Worm (Caenorhabditis elegans) whole organism, L4 larva: ENCODE data around the gene spe-49.

Experiments
- F26F4.8 ChIP-seq: fragments of 200-800 bp; sonication (Bioruptor generic); conservative IDR thresholded peaks from 2 replicates; pipeline ENCODE4 v1.3.6; 2022; ENCODE audit warnings: missing genetic modification characterization, missing compliant biosample characterization
- Y75B8A.6 ChIP-seq: fragments of 200-800 bp; sonication (Bioruptor generic); IDR thresholded peaks from 2 replicates; pipeline ENCODE4 v1.3.6; 2022; ENCODE audit warnings: missing genetic modification reagents, missing genetic modification characterization, missing compliant biosample characterization
- ZK337.2 ChIP-seq: fragments of 200-800 bp; sonication (Bioruptor generic); IDR thresholded peaks from 2 replicates; pipeline ENCODE4 v1.3.6; 2022; ENCODE audit warnings: missing genetic modification reagents, missing genetic modification characterization, missing compliant biosample characterization
- aha-1 ChIP-seq: fragments of 150-350 bp; peaks from one replicate; lab custom pipeline; 2014; ENCODE audit warnings: missing biosample characterization, missing genetic modification characterization
- ceh-20 ChIP-seq: fragments of 200-800 bp; sonication (Bioruptor generic); IDR thresholded peaks from 2 replicates; pipeline ENCODE4 v1.3.6; 2022; ENCODE audit warnings: missing genetic modification reagents, missing genetic modification characterization, missing compliant biosample characterization
- ceh-62 ChIP-seq: sonication (generic microtip); optimal IDR thresholded peaks from 2 replicates; lab custom pipeline; 2017; ENCODE audit warnings: missing biosample characterization, missing genetic modification characterization
- ctbp-1 ChIP-seq: fragments of 200-800 bp; sonication (Bioruptor generic); IDR thresholded peaks from 2 replicates; pipeline ENCODE4 v1.3.6; 2022; ENCODE audit warnings: missing genetic modification reagents, missing genetic modification characterization, missing compliant biosample characterization
- daf-16 ChIP-seq, 3 experiments: sonication (generic microtip); optimal IDR thresholded peaks; 2 replicates each; lab custom pipeline; 2016 to 2017; ENCODE audit warnings: missing genetic modification characterization in 3 of 3, missing genetic modification reagents in 3 of 3, mild to moderate bottlenecking in 2 of 3, missing compliant biosample characterization in 2 of 3, missing biosample characterization in 1 of 3, moderate library complexity in 1 of 3
- dmd-6 ChIP-seq: fragments of 200-800 bp; sonication (Bioruptor generic); IDR thresholded peaks from 2 replicates; pipeline ENCODE4 v1.3.6; 2022; ENCODE audit warnings: missing genetic modification reagents, missing genetic modification characterization, missing compliant biosample characterization
- dmd-8 ChIP-seq: fragments of 200-800 bp; sonication (Bioruptor generic); IDR thresholded peaks from 2 replicates; pipeline ENCODE4 v1.3.6; 2022; ENCODE audit warnings: missing genetic modification characterization, missing compliant biosample characterization
- dve-1 ChIP-seq: sonication (generic microtip); optimal IDR thresholded peaks from 2 replicates; lab custom pipeline; 2017; ENCODE audit warnings: antibody characterized with exemption, mild to moderate bottlenecking, missing genetic modification characterization, missing compliant biosample characterization; ENCODE audit not compliant: insufficient read depth
- fos-1 ChIP-seq: fragments of 150-350 bp; optimal IDR thresholded peaks from 2 replicates; lab custom pipeline; 2014; ENCODE audit warnings: missing biosample characterization, missing genetic modification characterization
- gei-8 ChIP-seq: fragments of 200-800 bp; sonication (Bioruptor generic); optimal IDR thresholded peaks from 2 replicates; lab custom pipeline; 2018; ENCODE audit warnings: mild to moderate bottlenecking, missing genetic modification characterization, missing compliant biosample characterization
- hlh-11 ChIP-seq: fragments of 200-800 bp; sonication (Bioruptor generic); optimal IDR thresholded peaks from 2 replicates; lab custom pipeline; 2018; ENCODE audit warnings: mild to moderate bottlenecking, missing genetic modification characterization, missing compliant biosample characterization
- hlh-30 ChIP-seq: sonication (generic microtip); optimal IDR thresholded peaks from 2 replicates; lab custom pipeline; 2017; ENCODE audit warnings: antibody characterized with exemption, mild to moderate bottlenecking, missing genetic modification characterization, missing compliant biosample characterization; ENCODE audit not compliant: insufficient read depth
- lin-1 ChIP-seq: fragments of 200-800 bp; sonication (Bioruptor generic); IDR thresholded peaks from 2 replicates; pipeline ENCODE4 v1.3.6; 2022; ENCODE audit warnings: missing genetic modification reagents, missing genetic modification characterization, missing compliant biosample characterization
- lin-39 ChIP-seq: fragments of 150-350 bp; optimal IDR thresholded peaks from 2 replicates; lab custom pipeline; 2014; ENCODE audit warnings: missing biosample characterization, missing genetic modification reagents, missing genetic modification characterization
- mdl-1 ChIP-seq, 2 experiments: fragments of 150-350 bp in 1 of 2; sonication (generic microtip) in 1 of 2; optimal IDR thresholded peaks; 2 replicates each; lab custom pipeline; 2014 to 2017; ENCODE audit warnings: missing biosample characterization in 2 of 2, missing genetic modification characterization in 2 of 2
- mdt-29 ChIP-seq: fragments of 200-800 bp; sonication (Bioruptor generic); IDR thresholded peaks from 2 replicates; pipeline ENCODE4 v1.3.6; 2022; ENCODE audit warnings: missing genetic modification reagents, missing genetic modification characterization, missing compliant biosample characterization
- mep-1 ChIP-seq: fragments of 150-350 bp; sonication (generic microtip); optimal IDR thresholded peaks from 3 replicates; lab custom pipeline; 2014; ENCODE audit warnings: missing biosample characterization, missing genetic modification characterization
- mes-2 ChIP-seq: sonication (generic microtip); optimal IDR thresholded peaks from 2 replicates; lab custom pipeline; 2016; ENCODE audit warnings: missing genotype, mild to moderate bottlenecking, missing genetic modification characterization, missing compliant biosample characterization; ENCODE audit not compliant: poor library complexity, severe bottlenecking
- mxl-2 ChIP-seq: fragments of 200-800 bp; sonication (Bioruptor generic); conservative IDR thresholded peaks from 2 replicates; pipeline ENCODE4 v1.3.6; 2022; ENCODE audit warnings: missing genetic modification reagents, missing genetic modification characterization, missing compliant biosample characterization
- nhr-10 ChIP-seq: fragments of 150-350 bp; optimal IDR thresholded peaks from 2 replicates; lab custom pipeline; 2014; ENCODE audit warnings: missing biosample characterization, missing genetic modification characterization
- nhr-102 ChIP-seq: sonication (generic microtip); optimal IDR thresholded peaks from 2 replicates; lab custom pipeline; 2016; ENCODE audit warnings: mild to moderate bottlenecking, missing genetic modification characterization, moderate library complexity, missing compliant biosample characterization
- nhr-237 ChIP-seq: sonication (generic microtip); optimal IDR thresholded peaks from 2 replicates; lab custom pipeline; 2017; ENCODE audit warnings: missing biosample characterization, missing genetic modification characterization
- nhr-25 ChIP-seq: sonication (generic microtip); optimal IDR thresholded peaks from 2 replicates; lab custom pipeline; 2017; ENCODE audit warnings: missing genetic modification characterization, mild to moderate bottlenecking, missing compliant biosample characterization, antibody characterized with exemption, moderate library complexity, borderline replicate concordance; ENCODE audit not compliant: insufficient read depth
- nhr-28 ChIP-seq: fragments of 150-350 bp; optimal IDR thresholded peaks from 2 replicates; lab custom pipeline; 2014; ENCODE audit warnings: missing biosample characterization, missing genetic modification characterization
- nhr-48 ChIP-seq: sonication (generic microtip); optimal IDR thresholded peaks from 2 replicates; lab custom pipeline; 2016; ENCODE audit warnings: mild to moderate bottlenecking, missing genetic modification characterization, missing compliant biosample characterization
- nhr-6 ChIP-seq: fragments of 150-350 bp; optimal IDR thresholded peaks from 2 replicates; lab custom pipeline; 2014; ENCODE audit warnings: missing biosample characterization, missing genetic modification characterization
- nhr-76 ChIP-seq: fragments of 150-350 bp; optimal IDR thresholded peaks from 2 replicates; lab custom pipeline; 2014; ENCODE audit warnings: missing biosample characterization, missing genetic modification characterization
- nhr-77 ChIP-seq: fragments of 150-350 bp; optimal IDR thresholded peaks from 2 replicates; lab custom pipeline; 2014; ENCODE audit warnings: missing biosample characterization, missing genetic modification characterization
- php-3 ChIP-seq: fragments of 200-800 bp; sonication (Bioruptor generic); IDR thresholded peaks from 2 replicates; pipeline ENCODE4 v1.3.6; 2022; ENCODE audit warnings: missing genetic modification reagents, missing genetic modification characterization, missing compliant biosample characterization
- pqm-1 ChIP-seq: sonication (generic microtip); optimal IDR thresholded peaks from 2 replicates; lab custom pipeline; 2017; ENCODE audit warnings: missing biosample characterization, missing genetic modification characterization
- saeg-2 ChIP-seq: fragments of 200-800 bp; sonication (Bioruptor generic); IDR thresholded peaks from 2 replicates; pipeline ENCODE4 v1.3.6; 2022; ENCODE audit warnings: missing genetic modification reagents, missing genetic modification characterization, missing compliant biosample characterization
- sdz-12 ChIP-seq: fragments of 200-800 bp; sonication (Bioruptor generic); optimal IDR thresholded peaks from 2 replicates; lab custom pipeline; 2018; ENCODE audit warnings: mild to moderate bottlenecking, missing genetic modification characterization, missing compliant biosample characterization
- skn-1 ChIP-seq: fragments of 150-350 bp; optimal IDR thresholded peaks from 2 replicates; lab custom pipeline; 2014; ENCODE audit warnings: missing biosample characterization, missing genetic modification characterization
- spr-1 ChIP-seq: sonication (generic microtip); optimal IDR thresholded peaks from 2 replicates; lab custom pipeline; 2016; ENCODE audit warnings: mild to moderate bottlenecking, missing genetic modification characterization, missing compliant biosample characterization
- spr-3 ChIP-seq: fragments of 200-800 bp; sonication (Bioruptor generic); optimal IDR thresholded peaks from 2 replicates; lab custom pipeline; 2018; ENCODE audit warnings: mild to moderate bottlenecking, missing genetic modification characterization, missing compliant biosample characterization
- tra-1 ChIP-seq: fragments of 200-800 bp; sonication (Bioruptor generic); IDR thresholded peaks from 2 replicates; pipeline ENCODE4 v1.3.6; 2022; ENCODE audit warnings: missing genetic modification reagents, missing genetic modification characterization, missing compliant biosample characterization
- unc-62 ChIP-seq, 3 experiments: fragments of 150-350 bp in 1 of 3; sonication (generic microtip); optimal IDR thresholded peaks in 2 of 3; peaks in 1 of 3; 1 replicate in 1 of 3; 2 replicates in 2 of 3; lab custom pipeline; 2014 to 2017; ENCODE audit warnings: missing biosample characterization in 3 of 3, missing genetic modification characterization in 3 of 3, missing genetic modification reagents in 3 of 3, missing genotype in 1 of 3

spe-49 gene

DNA sequence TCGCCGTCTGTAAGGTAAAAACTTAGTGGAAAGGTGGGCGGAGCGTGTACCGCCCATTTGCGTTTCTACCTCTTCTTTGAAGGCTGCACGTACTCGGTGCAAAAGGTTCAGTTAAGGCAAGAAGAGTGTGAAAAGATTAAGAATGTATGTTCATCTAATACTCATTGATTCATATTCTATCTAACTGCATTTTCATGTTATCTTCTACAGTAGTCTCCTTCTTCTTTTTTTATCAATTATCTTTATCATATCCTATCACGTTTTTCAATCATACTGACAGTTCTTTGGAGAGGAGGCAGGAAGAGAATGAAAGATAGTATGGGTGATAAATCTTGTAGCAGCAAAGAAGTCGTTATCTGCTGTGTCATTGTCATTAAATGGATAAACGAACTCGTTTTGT is 33.8 kb upstream of the spe-49 start (continued):
- TF ChIP-seq hlh-11 (tag; lab: Kevin White, UChicago) (peak; percentile 88), nhr-25 (tag; lab: Kevin White, UChicago) (peak; percentile 65), mes-2 (peak; percentile 39), nhr-102 (tag; lab: Kevin White, UChicago) (peak; percentile 4), F26F4.8 (GFP tag; lab: Robert Waterston, UW) (no peak), nhr-10 (tag; lab: Kevin White, UChicago) (peak; percentile 29), hlh-30 (tag; lab: Kevin White, UChicago) (peak; percentile 67), spr-3 (GFP tag; lab: Kevin White, UChicago) (no peak), dmd-8 (GFP tag; lab: Robert Waterston, UW) (no peak), nhr-48 (peak; percentile 99), nhr-6 (tag; lab: Kevin White, UChicago) (no peak), nhr-237 (tag; lab: Kevin White, UChicago) (no peak), mxl-2 (GFP tag; lab: Robert Waterston, UW) (no peak), pqm-1 (no peak), ctbp-1 (GFP tag; lab: Robert Waterston, UW) (no peak), ceh-20 (peak; percentile 71), unc-62 (GFP tag; optimal IDR thresholded peaks at IDR 0.05 in 1 of 2; lab: Kevin White, UChicago) (peak in 1 of 2 experiments; percentile 98), unc-62 (tag; optimal IDR thresholded peaks at IDR 0.05; lab: Kevin White, UChicago) (no peak), sdz-12 (no peak), ZK337.2 (GFP tag; lab: Robert Waterston, UW) (no peak), spr-1 (peak; percentile 20), mep-1 (tag; lab: Kevin White, UChicago) (peak; percentile 33), fos-1 (tag; lab: Kevin White, UChicago) (no peak), mdt-29 (GFP tag; lab: Robert Waterston, UW) (no peak), tra-1 (peak; percentile 41; the same call in 1 of the 2 replicates)

DNA sequence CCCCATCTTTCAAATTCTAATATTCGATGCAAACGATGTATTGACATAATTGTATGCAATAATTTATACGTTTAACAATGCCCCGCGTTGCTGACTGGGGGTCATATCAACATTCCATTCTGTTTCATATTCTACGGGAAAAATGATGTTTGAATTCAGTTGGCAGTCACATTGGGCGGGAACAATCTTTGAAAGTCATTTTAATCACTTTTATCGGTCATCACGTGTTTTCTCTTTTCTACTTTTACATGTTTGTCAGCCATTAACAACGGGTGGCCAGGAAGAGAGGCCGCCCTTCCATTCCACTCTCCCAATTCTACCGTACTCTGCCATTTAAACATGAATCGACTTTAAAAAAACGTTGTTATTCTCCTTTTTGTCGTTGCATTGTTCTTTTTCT is 32.4 kb upstream of the spe-49 start:
- TF ChIP-seq nhr-48: peak; percentile 8
- TF ChIP-seq nhr-237 (tag; lab: Kevin White, UChicago): no peak
- TF ChIP-seq nhr-28 (tag; lab: Kevin White, UChicago): peak; percentile 50
- peak; percentile 64 for TF ChIP-seq hlh-30 (tag; lab: Kevin White, UChicago)
- TF ChIP-seq daf-16 (GFP tag; optimal IDR thresholded peaks at IDR 0.05; lab: Kevin White, UChicago): no peak
- peak; percentile 53 for TF ChIP-seq daf-16 (tag; optimal IDR thresholded peaks at IDR 0.05; lab: Kevin White, UChicago)
- peak in 1 of 2 experiments; percentile 16 for TF ChIP-seq mdl-1 (tag; optimal IDR thresholded peaks at IDR 0.05; lab: Kevin White, UChicago)
- no peak for TF ChIP-seq ceh-20
- peak; percentile 42 for TF ChIP-seq hlh-11 (tag; lab: Kevin White, UChicago)
- TF ChIP-seq dve-1 (tag; lab: Kevin White, UChicago): peak; percentile 10
- no peak for TF ChIP-seq ctbp-1 (GFP tag; lab: Robert Waterston, UW)
- peak; percentile 19; the same call in 1 of the 2 replicates for TF ChIP-seq dmd-6 (GFP tag; lab: Robert Waterston, UW)
- no peak for TF ChIP-seq saeg-2 (GFP tag; lab: Robert Waterston, UW)

DNA sequence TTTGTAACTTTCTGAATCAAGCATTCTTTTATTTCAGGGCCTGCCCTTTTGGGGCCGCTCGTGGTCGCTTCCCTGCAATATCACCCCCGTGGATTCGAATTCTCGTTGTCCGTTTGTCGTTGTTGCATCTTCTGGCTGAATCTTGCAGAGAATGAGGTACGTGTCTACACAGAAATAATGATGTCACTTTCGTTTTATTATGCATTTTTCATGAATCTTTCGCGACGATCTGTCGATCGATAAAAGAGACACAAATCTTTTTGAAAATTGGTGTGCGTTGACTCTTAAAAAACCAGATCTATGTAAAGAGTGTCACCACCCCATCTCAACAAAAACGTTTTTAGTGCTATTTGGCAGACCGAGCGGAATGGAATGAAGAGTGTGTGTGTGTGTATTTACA is 32.0 kb upstream of the spe-49 start:
- no peak for TF ChIP-seq skn-1 (tag; lab: Kevin White, UChicago)
- peak in 1 of 2 experiments; percentile 95 for TF ChIP-seq unc-62 (GFP tag; optimal IDR thresholded peaks at IDR 0.05 in 1 of 2; lab: Kevin White, UChicago)
- no peak for TF ChIP-seq unc-62 (tag; optimal IDR thresholded peaks at IDR 0.05; lab: Kevin White, UChicago)

DNA sequence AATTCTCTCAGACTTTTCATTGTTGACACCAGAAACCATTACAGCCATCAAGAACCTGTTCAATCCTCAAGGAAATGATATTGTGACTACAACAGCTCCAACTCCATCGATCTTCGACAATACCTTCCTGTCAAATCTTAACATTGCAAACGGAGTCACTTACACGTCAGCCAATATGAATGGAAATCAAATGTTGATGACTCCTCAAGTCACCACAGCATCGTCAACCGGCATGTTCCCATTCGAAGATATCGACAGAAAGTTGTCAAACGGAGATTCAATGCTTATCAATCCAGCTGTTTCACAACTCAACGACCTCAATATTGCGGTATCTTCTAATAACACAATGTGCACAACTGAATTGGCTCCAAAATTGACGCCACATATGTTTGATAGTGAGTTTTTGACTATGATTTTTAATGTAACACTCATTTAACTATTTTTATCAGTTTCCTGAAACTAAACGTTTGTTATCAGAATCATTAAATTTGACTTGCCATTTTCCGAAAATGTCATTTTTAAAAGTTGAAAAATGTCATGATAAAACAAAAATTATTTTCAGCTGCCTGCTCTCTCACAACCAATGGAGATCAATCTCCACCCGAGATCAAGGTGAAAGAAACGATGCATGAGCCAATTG is 30.1 kb upstream of the spe-49 start:
- TF ChIP-seq ceh-20: no peak
- TF ChIP-seq dve-1 (tag; lab: Kevin White, UChicago): peak; percentile 69
- TF ChIP-seq nhr-77 (tag; lab: Kevin White, UChicago): peak; percentile 69
- TF ChIP-seq gei-8 (GFP tag; lab: Kevin White, UChicago): no peak
- TF ChIP-seq unc-62 (GFP tag; optimal IDR thresholded peaks at IDR 0.05 in 1 of 2; lab: Kevin White, UChicago): peak in 1 of 2 experiments; percentile 90
- TF ChIP-seq unc-62 (tag; optimal IDR thresholded peaks at IDR 0.05; lab: Kevin White, UChicago): no peak
- no peak for TF ChIP-seq nhr-6 (tag; lab: Kevin White, UChicago)
- no peak for TF ChIP-seq lin-39 (tag; lab: Kevin White, UChicago)
- TF ChIP-seq nhr-76 (tag; lab: Kevin White, UChicago): no peak
- TF ChIP-seq php-3 (GFP tag; lab: Robert Waterston, UW): peak; percentile 57; the same call in 1 of the 2 replicates
- peak; percentile 37 for TF ChIP-seq hlh-11 (tag; lab: Kevin White, UChicago)
- no peak for TF ChIP-seq dmd-8 (GFP tag; lab: Robert Waterston, UW)
- peak; percentile 85 for TF ChIP-seq dmd-6 (GFP tag; lab: Robert Waterston, UW)
- TF ChIP-seq Y75B8A.6: no peak
- TF ChIP-seq daf-16 (GFP tag; optimal IDR thresholded peaks at IDR 0.05; lab: Kevin White, UChicago): no peak
- peak; percentile 45 for TF ChIP-seq daf-16 (tag; optimal IDR thresholded peaks at IDR 0.05; lab: Kevin White, UChicago)
- TF ChIP-seq ceh-62: no peak
- TF ChIP-seq nhr-48: peak; percentile 66
- TF ChIP-seq aha-1 (tag; lab: Kevin White, UChicago): peak; percentile 94
- peak; percentile 75 for TF ChIP-seq nhr-28 (tag; lab: Kevin White, UChicago)
- peak; percentile 82 for TF ChIP-seq pqm-1
- TF ChIP-seq lin-1 (GFP tag; lab: Robert Waterston, UW): no peak
